Worm (Caenorhabditis elegans): ENCODE measurements around the gene srp-8.

The srp-8 gene

DNA sequence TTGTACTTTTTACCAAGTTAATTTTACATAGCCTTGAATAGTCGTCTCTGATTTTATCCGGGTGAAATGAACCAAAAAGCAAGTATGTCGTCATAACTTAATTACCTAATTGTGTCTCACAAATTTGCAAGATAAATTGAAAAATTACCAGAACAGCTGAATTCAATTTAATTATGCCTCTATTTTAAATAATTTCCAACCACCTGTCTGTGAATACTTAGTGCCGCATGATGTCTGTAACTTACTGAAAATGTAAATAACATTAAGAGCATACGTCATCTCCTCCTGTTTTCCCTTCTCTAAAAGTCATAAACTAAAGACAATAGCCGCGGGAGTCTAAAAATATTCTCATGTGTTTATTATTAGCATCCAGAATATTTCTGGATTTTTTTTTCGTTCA, 13.2 kb upstream of the srp-8 start:
- TF ChIP-seq unc-39 (tag; optimal IDR thresholded peaks at IDR 0.05) (no peak), ces-1 (GFP tag; optimal IDR thresholded peaks at IDR 0.05) (peak; percentile 56), M03D4.4 (tag; optimal IDR thresholded peaks at IDR 0.05) (no peak), ceh-43 (GFP tag; optimal IDR thresholded peaks at IDR 0.05) (no peak)

DNA sequence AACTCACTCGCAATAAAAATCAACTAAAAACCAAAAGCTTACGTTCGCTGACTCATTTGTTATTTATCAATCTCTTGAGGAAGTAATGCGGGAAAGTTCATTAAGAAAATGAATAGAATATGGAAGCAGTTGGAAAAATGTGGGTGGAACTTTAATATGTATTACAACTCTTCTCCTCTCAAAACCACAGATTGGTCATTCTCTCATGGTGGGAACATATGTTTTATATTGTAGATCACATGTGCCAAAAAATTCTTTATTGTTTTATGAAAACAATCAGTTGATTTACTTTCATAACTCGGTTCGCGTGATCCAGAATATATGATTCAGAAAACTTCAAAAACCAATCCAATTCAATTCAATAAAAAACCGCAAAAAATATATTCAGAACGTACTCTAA, 11.8 kb upstream of the srp-8 start:
- TF ChIP-seq lin-13 (tag; optimal IDR thresholded peaks at IDR 0.05) (no peak), ceh-39 (tag; optimal IDR thresholded peaks at IDR 0.05) (no peak), sptf-1 (tag; optimal IDR thresholded peaks at IDR 0.05) (no peak), unc-39 (tag; optimal IDR thresholded peaks at IDR 0.05) (no peak), elt-1 (tag; optimal IDR thresholded peaks at IDR 0.05; ENCODE audit: borderline replicate concordance, insufficient read depth) (no peak), unc-120 (tag; optimal IDR thresholded peaks at IDR 0.05; ENCODE audit: poor library complexity, severe bottlenecking) (no peak), bed-3 (GFP tag; optimal IDR thresholded peaks at IDR 0.05) (no peak)

DNA sequence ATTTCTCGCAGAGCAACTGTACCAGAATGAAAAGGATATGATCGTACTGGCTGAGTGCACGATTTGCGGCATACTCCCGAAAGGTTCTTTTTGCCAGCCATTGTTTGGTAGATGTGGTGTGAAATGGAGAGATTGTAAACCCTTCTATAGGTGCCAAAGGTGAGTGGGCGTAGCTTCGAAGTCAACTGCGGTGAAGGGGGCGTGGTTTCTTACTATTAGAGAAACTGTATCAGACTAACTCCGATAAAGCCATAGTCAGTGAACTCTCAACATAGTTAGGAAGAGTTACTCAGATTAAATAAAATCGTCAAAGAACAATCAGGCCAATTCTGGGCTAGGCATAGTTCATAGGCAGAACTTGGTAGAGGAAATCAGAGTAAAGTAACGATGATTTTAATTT, 6.1 kb upstream of the srp-8 start, which contains the start of gene F20D6.9:
TSS of gene F20D6.9 (minus strand) at position 101 of the 400 bp plus-strand sequence.
- TF ChIP-seq unc-62 (GFP tag; optimal IDR thresholded peaks at IDR 0.05) (no peak), bed-3 (GFP tag; optimal IDR thresholded peaks at IDR 0.05) (no peak), blmp-1 (tag; optimal IDR thresholded peaks at IDR 0.05) (no peak), ceh-43 (GFP tag; optimal IDR thresholded peaks at IDR 0.05) (no peak), mep-1 (tag; optimal IDR thresholded peaks at IDR 0.05) (no peak), nhr-2 (tag; optimal IDR thresholded peaks at IDR 0.05) (no peak), nhr-76 (tag; optimal IDR thresholded peaks at IDR 0.05) (no peak), ham-2 (GFP tag; optimal IDR thresholded peaks at IDR 0.05) (no peak), nhr-12 (tag; optimal IDR thresholded peaks at IDR 0.05) (no peak), zip-8 (tag; optimal IDR thresholded peaks at IDR 0.05) (no peak), ztf-11 (tag; optimal IDR thresholded peaks at IDR 0.05) (no peak), cnd-1 (tag; optimal IDR thresholded peaks at IDR 0.05) (no peak), lsy-2 (tag; optimal IDR thresholded peaks at IDR 0.05) (no peak), M03D4.4 (tag; optimal IDR thresholded peaks at IDR 0.05) (no peak)

DNA sequence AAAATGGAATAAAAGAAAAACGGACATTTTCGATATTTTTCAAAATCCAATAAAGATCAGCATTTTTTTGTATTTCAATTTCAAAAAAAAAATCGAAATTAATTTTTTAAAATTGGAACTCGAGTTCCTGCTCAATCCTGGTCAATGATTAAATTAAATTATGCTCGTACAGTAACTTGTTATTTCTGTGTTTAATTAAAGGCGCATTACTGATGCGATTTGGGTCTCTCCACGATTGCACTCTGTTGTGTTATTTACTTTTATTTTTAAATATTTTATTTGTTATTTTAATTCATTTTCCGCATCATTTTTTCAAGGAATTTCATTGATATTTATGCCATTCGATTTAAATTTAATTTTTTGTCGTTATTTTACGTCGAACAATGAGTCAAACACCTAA, 5.2 kb upstream of the srp-8 start:
- TF ChIP-seq tbx-8 (GFP tag; optimal IDR thresholded peaks at IDR 0.05) (no peak), cnd-1 (tag; optimal IDR thresholded peaks at IDR 0.05) (no peak), mab-5 (tag; optimal IDR thresholded peaks at IDR 0.05) (no peak), zip-8 (tag; optimal IDR thresholded peaks at IDR 0.05) (no peak), mls-2 (tag; optimal IDR thresholded peaks at IDR 0.05) (no peak), M03D4.4 (tag; optimal IDR thresholded peaks at IDR 0.05) (no peak), pha-4 (tag; optimal IDR thresholded peaks at IDR 0.05) (no peak)

DNA sequence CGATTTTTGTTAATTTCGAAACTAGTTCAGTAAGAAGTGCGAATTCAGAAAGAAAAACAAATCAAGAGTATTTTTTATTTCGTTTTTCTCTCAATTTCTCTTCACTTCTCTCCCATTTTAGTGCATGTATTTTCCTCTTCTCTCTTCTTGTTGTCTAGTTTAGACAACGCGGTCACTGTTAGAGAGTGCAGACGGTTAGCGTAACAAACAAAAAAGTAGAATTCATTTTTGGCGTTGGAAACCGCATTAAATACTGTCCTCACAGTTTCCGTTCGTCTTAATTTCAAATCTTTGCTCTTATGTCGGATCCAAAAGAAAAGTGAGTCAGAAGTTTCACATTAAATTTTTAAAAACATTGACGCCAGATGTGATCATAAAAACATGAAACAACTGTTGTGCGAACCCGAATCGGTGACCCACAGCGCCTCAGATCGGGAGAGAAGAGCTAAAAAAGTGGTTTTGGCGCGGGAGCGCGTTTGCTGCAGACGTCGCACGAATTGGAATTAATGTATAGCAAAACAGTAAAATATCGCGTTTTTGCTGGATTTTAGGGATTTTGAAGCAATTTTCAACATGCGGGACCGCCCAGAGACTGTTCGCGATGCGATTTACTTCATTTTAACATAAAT, 4.5 kb upstream of the srp-8 start, which contains the start of gene srp-7:
TSS of gene srp-7 (plus strand) at position 213 of the 629 bp plus-strand sequence.
- no peak for TF ChIP-seq mab-5 (tag; optimal IDR thresholded peaks at IDR 0.05)
- no peak for TF ChIP-seq unc-39 (tag; optimal IDR thresholded peaks at IDR 0.05)
- TF ChIP-seq ceh-83 (GFP tag; optimal IDR thresholded peaks at IDR 0.05) = no peak
- no peak for TF ChIP-seq cnd-1 (tag; optimal IDR thresholded peaks at IDR 0.05)
- no peak for TF ChIP-seq bed-3 (GFP tag; optimal IDR thresholded peaks at IDR 0.05)
- TF ChIP-seq ceh-43 (GFP tag; optimal IDR thresholded peaks at IDR 0.05) = no peak
- no peak for TF ChIP-seq elt-1 (tag; optimal IDR thresholded peaks at IDR 0.05; ENCODE audit: borderline replicate concordance, insufficient read depth)
- peak; percentile 63 for TF ChIP-seq ces-1 (GFP tag; optimal IDR thresholded peaks at IDR 0.05)
- TF ChIP-seq nhr-237 (tag; optimal IDR thresholded peaks at IDR 0.05) = peak; percentile 22
- TF ChIP-seq blmp-1 (tag; optimal IDR thresholded peaks at IDR 0.05) = no peak

DNA sequence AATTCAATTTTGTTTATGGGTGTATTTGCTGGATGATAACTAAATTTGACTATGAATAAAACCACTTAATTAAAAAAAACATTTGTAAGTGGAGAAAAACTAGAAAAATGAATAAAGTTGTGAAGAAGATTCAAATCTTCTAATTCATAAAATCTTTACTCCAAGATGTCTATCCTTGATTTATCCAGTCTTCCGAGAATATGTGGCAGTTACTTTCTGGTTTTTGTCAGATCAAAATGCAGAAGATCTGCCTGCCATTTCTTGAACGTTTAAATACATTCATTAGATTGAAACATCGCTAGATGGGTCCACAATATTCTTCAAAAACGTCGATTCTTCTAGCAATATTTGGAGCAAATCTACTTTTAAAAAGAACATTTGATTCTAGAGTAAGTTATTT, 2.3 kb downstream of the srp-8 start, which contains the start of gene F20D6.2:
TSS of gene F20D6.2 (plus strand) at position 301 of the 400 bp plus-strand sequence.
- TF ChIP-seq M03D4.4 (tag; optimal IDR thresholded peaks at IDR 0.05) = no peak
- TF ChIP-seq tbx-8 (GFP tag; optimal IDR thresholded peaks at IDR 0.05) = no peak
- TF ChIP-seq sptf-1 (tag; optimal IDR thresholded peaks at IDR 0.05) = no peak
- no peak for TF ChIP-seq lin-32 (GFP tag; optimal IDR thresholded peaks at IDR 0.05)
- TF ChIP-seq lin-13 (tag; optimal IDR thresholded peaks at IDR 0.05) = no peak

All from whole organism, mixed stage, embryonic.